Fruit fly (Drosophila melanogaster) whole organism, embryonic: Measurements from ENCODE around the gene RpS28a.

ENCODE experiments used
- Bgb ChIP-seq: fragments of 200-800 bp; sonication (Bioruptor generic); IDR thresholded peaks from 2 replicates; pipeline ENCODE4 v1.3.6; 2022; ENCODE audit warnings: missing biosample characterization, missing genetic modification characterization; ENCODE audit not compliant: partially characterized antibody
- CG10959 ChIP-seq: fragments of 200-800 bp; sonication (Bioruptor generic); IDR thresholded peaks from 2 replicates; pipeline ENCODE4 v1.3.6; 2022; ENCODE audit warnings: missing biosample characterization, missing genetic modification characterization
- CG11504 ChIP-seq: fragments of 200-800 bp; sonication (Bioruptor generic); optimal IDR thresholded peaks from 3 replicates; lab custom pipeline; 2019; ENCODE audit warnings: missing biosample characterization, mild to moderate bottlenecking, missing genetic modification characterization, moderate library complexity
- CG11560 ChIP-seq: fragments of 200-800 bp; sonication (Bioruptor generic); IDR thresholded peaks from 3 replicates; pipeline ENCODE4 v1.3.6; 2022; ENCODE audit warnings: missing biosample characterization, missing genetic modification characterization
- CG12942 ChIP-seq: fragments of 200-800 bp; sonication (Bioruptor generic); optimal IDR thresholded peaks from 3 replicates; lab custom pipeline; 2016; ENCODE audit warnings: missing biosample characterization, missing genetic modification characterization
- CG17568 ChIP-seq: fragments of 200-800 bp; sonication (Bioruptor generic); optimal IDR thresholded peaks from 2 replicates; lab custom pipeline; 2018; ENCODE audit warnings: missing biosample characterization, mild to moderate bottlenecking, missing genetic modification characterization, moderate library complexity
- CG18011 ChIP-seq: fragments of 200-800 bp; sonication (Bioruptor generic); optimal IDR thresholded peaks from 2 replicates; lab custom pipeline; 2017; ENCODE audit warnings: missing biosample characterization, missing genetic modification characterization, mild to moderate bottlenecking, moderate library complexity, missing genotype
- CG2120 ChIP-seq: fragments of 200-800 bp; sonication (Bioruptor generic); optimal IDR thresholded peaks from 3 replicates; lab custom pipeline; 2016; ENCODE audit warnings: missing biosample characterization, missing genetic modification characterization
- CG31441 ChIP-seq: fragments of 200-800 bp; sonication (Bioruptor generic); IDR thresholded peaks from 2 replicates; pipeline ENCODE4 v1.3.6; 2022; ENCODE audit warnings: missing biosample characterization, missing genetic modification characterization
- CG3407 ChIP-seq: fragments of 200-800 bp; sonication (Bioruptor generic); optimal IDR thresholded peaks from 2 replicates; lab custom pipeline; 2018; ENCODE audit warnings: missing biosample characterization, mild to moderate bottlenecking, missing genetic modification characterization
- CG43689 ChIP-seq: fragments of 200-800 bp; sonication (Bioruptor generic); IDR thresholded peaks from 2 replicates; pipeline ENCODE4 v1.3.6; 2022; ENCODE audit warnings: missing biosample characterization, missing genetic modification characterization
- CG4820 ChIP-seq: fragments of 200-800 bp; sonication (Bioruptor generic); optimal IDR thresholded peaks from 3 replicates; lab custom pipeline; 2016; ENCODE audit warnings: missing biosample characterization, missing genetic modification characterization
- CG5245 ChIP-seq: fragments of 200-800 bp; sonication (Bioruptor generic); optimal IDR thresholded peaks from 3 replicates; lab custom pipeline; 2016; ENCODE audit warnings: missing biosample characterization, missing genetic modification characterization
- CG6854 ChIP-seq: fragments of 200-800 bp; sonication (Bioruptor generic); optimal IDR thresholded peaks from 3 replicates; lab custom pipeline; 2017; ENCODE audit warnings: missing biosample characterization, mild to moderate bottlenecking, missing genetic modification characterization
- CG8924 ChIP-seq: fragments of 200-800 bp; optimal IDR thresholded peaks from 3 replicates; lab custom pipeline; 2019; ENCODE audit warnings: missing biosample characterization, mild to moderate bottlenecking, missing genetic modification characterization, moderate library complexity
- CG8944 ChIP-seq: fragments of 200-800 bp; sonication (Bioruptor generic); optimal IDR thresholded peaks from 3 replicates; lab custom pipeline; 2016; ENCODE audit warnings: missing biosample characterization, missing genetic modification characterization
- CG9932 ChIP-seq: fragments of 200-800 bp; sonication (Bioruptor generic); IDR thresholded peaks from 2 replicates; pipeline ENCODE4 v1.3.6; 2022; ENCODE audit warnings: missing biosample characterization, missing genetic modification characterization
- D19A ChIP-seq: fragments of 200-800 bp; optimal IDR thresholded peaks from 3 replicates; lab custom pipeline; 2019; ENCODE audit warnings: missing biosample characterization, mild to moderate bottlenecking, missing genetic modification characterization, moderate library complexity
- HLH4C ChIP-seq: fragments of 200-800 bp; sonication (Bioruptor generic); IDR thresholded peaks from 3 replicates; pipeline ENCODE4 v1.3.6; 2022; ENCODE audit warnings: missing biosample characterization, missing genetic modification characterization; ENCODE audit not compliant: partially characterized antibody
- Hand ChIP-seq: fragments of 200-800 bp; sonication (Bioruptor generic); optimal IDR thresholded peaks from 2 replicates; lab custom pipeline; 2017; ENCODE audit warnings: mild to moderate bottlenecking, missing biosample characterization, missing genetic modification reagents, missing genetic modification characterization
- Hmr ChIP-seq: fragments of 200-800 bp; sonication (Bioruptor generic); optimal IDR thresholded peaks from 3 replicates; lab custom pipeline; 2017; ENCODE audit warnings: mild to moderate bottlenecking, missing biosample characterization, missing genetic modification reagents, missing genetic modification characterization
- Lhr ChIP-seq: fragments of 200-800 bp; sonication (Bioruptor generic); optimal IDR thresholded peaks from 3 replicates; lab custom pipeline; 2017; ENCODE audit warnings: mild to moderate bottlenecking, missing biosample characterization, missing genetic modification reagents, missing genetic modification characterization
- Myb ChIP-seq: fragments of 200-800 bp; sonication (Bioruptor generic); optimal IDR thresholded peaks from 2 replicates; lab custom pipeline; 2016; ENCODE audit warnings: missing biosample characterization, missing genetic modification characterization
- NfI ChIP-seq: fragments of 200-800 bp; sonication (Bioruptor generic); optimal IDR thresholded peaks from 3 replicates; lab custom pipeline; 2018; ENCODE audit warnings: missing biosample characterization, mild to moderate bottlenecking, missing genetic modification characterization, moderate library complexity
- Oli ChIP-seq: fragments of 200-800 bp; sonication (Bioruptor generic); optimal IDR thresholded peaks from 2 replicates; lab custom pipeline; 2018; ENCODE audit warnings: missing biosample characterization, mild to moderate bottlenecking, missing genetic modification characterization, moderate library complexity
- Poxn ChIP-seq: fragments of 200-800 bp; sonication (Bioruptor generic); IDR thresholded peaks from 2 replicates; pipeline ENCODE4 v1.3.6; 2022; ENCODE audit warnings: missing biosample characterization, missing genetic modification characterization
- Ptx1 ChIP-seq: fragments of 200-800 bp; sonication (Bioruptor generic); IDR thresholded peaks from 2 replicates; pipeline ENCODE4 v1.3.6; 2022; ENCODE audit warnings: missing biosample characterization, missing genetic modification characterization
- Sox102F ChIP-seq: fragments of 200-800 bp; sonication (Bioruptor generic); optimal IDR thresholded peaks from 2 replicates; lab custom pipeline; 2018; ENCODE audit warnings: missing biosample characterization, mild to moderate bottlenecking, missing genetic modification characterization, moderate library complexity
- Vsx1 ChIP-seq: fragments of 200-800 bp; sonication (Bioruptor generic); optimal IDR thresholded peaks from 2 replicates; lab custom pipeline; 2017; ENCODE audit warnings: missing biosample characterization, mild to moderate bottlenecking, missing genetic modification characterization, missing genetic modification reagents
- Xbp1 ChIP-seq: fragments of 200-800 bp; sonication (Bioruptor generic); optimal IDR thresholded peaks from 3 replicates; lab custom pipeline; 2016; ENCODE audit warnings: missing biosample characterization, mild to moderate bottlenecking, missing genetic modification characterization
- bigmax ChIP-seq: fragments of 200-800 bp; sonication (Bioruptor generic); optimal IDR thresholded peaks from 2 replicates; lab custom pipeline; 2018; ENCODE audit warnings: missing biosample characterization, mild to moderate bottlenecking, missing genetic modification characterization
- br ChIP-seq: fragments of >200 bp; optimal IDR thresholded peaks from 2 replicates; lab custom pipeline; 2017
- btn ChIP-seq: fragments of 200-800 bp; sonication (Bioruptor generic); optimal IDR thresholded peaks from 2 replicates; lab custom pipeline; 2016; ENCODE audit warnings: missing biosample characterization, missing genetic modification characterization
- chinmo ChIP-seq: fragments of 200-800 bp; sonication (Bioruptor generic); IDR thresholded peaks from 4 replicates; pipeline ENCODE4 v1.3.6; 2022; ENCODE audit warnings: missing biosample characterization, missing genetic modification characterization; ENCODE audit not compliant: partially characterized antibody
- chm ChIP-seq: fragments of 200-800 bp; sonication (Bioruptor generic); IDR thresholded peaks from 2 replicates; pipeline ENCODE4 v1.3.6; 2022; ENCODE audit warnings: missing biosample characterization, missing genetic modification characterization
- ftz-f1 ChIP-seq: fragments of 200-800 bp; sonication (Bioruptor generic); optimal IDR thresholded peaks from 2 replicates; lab custom pipeline; 2016; ENCODE audit warnings: missing biosample characterization, missing genetic modification characterization
- hbn ChIP-seq: fragments of 200-800 bp; sonication (Bioruptor generic); IDR thresholded peaks from 2 replicates; pipeline ENCODE4 v1.3.6; 2022; ENCODE audit warnings: missing biosample characterization, missing genetic modification characterization; ENCODE audit not compliant: partially characterized antibody
- hkb ChIP-seq, 2 experiments: fragments of 200-800 bp in 1 of 2; fragments of >200 bp in 1 of 2; sonication (Bioruptor generic) in 1 of 2; IDR thresholded peaks in 1 of 2; optimal IDR thresholded peaks in 1 of 2; 2 replicates each; pipeline versions ENCODE4 v1.3.6 to Lab custom; 2017 to 2022; ENCODE audit warnings: missing biosample characterization in 1 of 2, missing genetic modification characterization in 1 of 2
- kah ChIP-seq: fragments of 200-800 bp; sonication (Bioruptor generic); optimal IDR thresholded peaks from 2 replicates; lab custom pipeline; 2018; ENCODE audit warnings: missing biosample characterization, mild to moderate bottlenecking, missing genetic modification characterization
- ken ChIP-seq: fragments of 200-800 bp; sonication (Bioruptor generic); IDR thresholded peaks from 3 replicates; pipeline ENCODE4 v1.3.6; 2022; ENCODE audit warnings: missing biosample characterization, missing genetic modification characterization
- mld ChIP-seq: fragments of 200-800 bp; sonication (Bioruptor generic); IDR thresholded peaks from 3 replicates; pipeline ENCODE4 v1.3.6; 2022; ENCODE audit warnings: missing biosample characterization, missing genetic modification characterization; ENCODE audit not compliant: partially characterized antibody
- nom ChIP-seq: fragments of 200-800 bp; sonication (Bioruptor generic); optimal IDR thresholded peaks from 2 replicates; lab custom pipeline; 2017; ENCODE audit warnings: missing biosample characterization, missing genetic modification characterization, mild to moderate bottlenecking, moderate library complexity, missing genetic modification reagents
- pros ChIP-seq: fragments of 200-800 bp; sonication (Bioruptor generic); optimal IDR thresholded peaks from 3 replicates; lab custom pipeline; 2019; ENCODE audit warnings: missing biosample characterization, mild to moderate bottlenecking, missing genetic modification characterization, moderate library complexity
- repo ChIP-seq: fragments of 200-800 bp; sonication (Bioruptor generic); optimal IDR thresholded peaks from 2 replicates; lab custom pipeline; 2016; ENCODE audit warnings: missing biosample characterization, missing genetic modification characterization
- sens ChIP-seq: fragments of 200-800 bp; sonication (Bioruptor generic); peaks from one replicate; lab custom pipeline; 2016; ENCODE audit warnings: missing biosample characterization, missing genetic modification characterization
- seq ChIP-seq: fragments of 200-800 bp; sonication (Bioruptor generic); IDR thresholded peaks from 2 replicates; pipeline ENCODE4 v1.3.6; 2022; ENCODE audit warnings: missing biosample characterization, missing genetic modification characterization
- stc ChIP-seq: fragments of 200-800 bp; sonication (Bioruptor generic); IDR thresholded peaks from 2 replicates; pipeline ENCODE4 v1.3.6; 2022; ENCODE audit warnings: missing biosample characterization, missing genetic modification characterization
- tio ChIP-seq: fragments of 200-800 bp; sonication (Bioruptor generic); optimal IDR thresholded peaks from 2 replicates; lab custom pipeline; 2017; ENCODE audit warnings: missing biosample characterization, missing genetic modification characterization, inconsistent platforms
- trem ChIP-seq: fragments of 200-800 bp; optimal IDR thresholded peaks from 3 replicates; lab custom pipeline; 2019; ENCODE audit warnings: missing biosample characterization, mild to moderate bottlenecking, missing genetic modification characterization, moderate library complexity
- tx ChIP-seq: fragments of 200-800 bp; sonication (Bioruptor generic); optimal IDR thresholded peaks from 2 replicates; lab custom pipeline; 2016; ENCODE audit warnings: missing biosample characterization, missing genetic modification characterization
- vfl ChIP-seq: fragments of 200-800 bp; sonication (Bioruptor generic); optimal IDR thresholded peaks from 2 replicates; lab custom pipeline; 2016; ENCODE audit warnings: missing biosample characterization, missing genetic modification characterization

RpS28a gene

dm6 chr3R:30004648-30005047, 17.8 kb downstream of the RpS28a start, which contains the start of the genes Nlp and Nph (continued):
- no peak for TF ChIP-seq repo (GFP tag; lab: Kevin White, UChicago)
- no peak for TF ChIP-seq Hand (GFP tag; lab: Kevin White, UChicago)
- no peak for TF ChIP-seq Vsx1 (GFP tag; lab: Kevin White, UChicago)
- TF ChIP-seq Myb (GFP tag; lab: Kevin White, UChicago), result peak; percentile 26
- TF ChIP-seq CG11504 (tag; lab: Kevin White, UChicago), result no peak
- TF ChIP-seq CG10959 (GFP tag; lab: Robert Waterston, UW), result no peak
- TF ChIP-seq CG18011, result peak; percentile 30
- peak; percentile 45 for TF ChIP-seq CG2120 (GFP tag; lab: Kevin White, UChicago)
- TF ChIP-seq D19A (tag; lab: Kevin White, UChicago), result no peak
- peak; percentile 88 for TF ChIP-seq hbn (GFP tag; lab: Robert Waterston, UW)
- no peak for TF ChIP-seq bigmax (GFP tag; lab: Kevin White, UChicago)
- no peak for TF ChIP-seq Sox102F
- TF ChIP-seq hkb (optimal IDR thresholded peaks at IDR 0.05; lab: Kevin White, UChicago), result no peak
- TF ChIP-seq hkb (GFP tag; IDR thresholded peaks at IDR 0.05; lab: Robert Waterston, UW), result peak; percentile 48; the same call in 1 of the 2 replicates
- peak; percentile 74; the same call in 1 of the 4 replicates for TF ChIP-seq chinmo (GFP tag; lab: Robert Waterston, UW)
- no peak for TF ChIP-seq CG3407 (GFP tag; lab: Kevin White, UChicago)
- no peak for TF ChIP-seq seq
- TF ChIP-seq tx (GFP tag; lab: Kevin White, UChicago), result no peak
- peak; percentile 75 for TF ChIP-seq kah
- peak; percentile 43 for TF ChIP-seq CG8924
- TF ChIP-seq CG43689, result no peak
- no peak for TF ChIP-seq tio (GFP tag; lab: Kevin White, UChicago)
- TF ChIP-seq ftz-f1 (GFP tag; lab: Kevin White, UChicago), result no peak
- TF ChIP-seq Ptx1 (GFP tag; lab: Robert Waterston, UW), result no peak
- TF ChIP-seq ken, result no peak
- peak; percentile 89 for TF ChIP-seq HLH4C (GFP tag; lab: Robert Waterston, UW)
- TF ChIP-seq chm (GFP tag; lab: Robert Waterston, UW), result no peak
- TF ChIP-seq stc (GFP tag; lab: Robert Waterston, UW), result no peak
- TF ChIP-seq CG8944 (GFP tag; lab: Kevin White, UChicago), result no peak
- TF ChIP-seq nom (GFP tag; lab: Kevin White, UChicago), result no peak
- no peak for TF ChIP-seq CG6854 (GFP tag; lab: Kevin White, UChicago)
- no peak for TF ChIP-seq CG12942 (GFP tag; lab: Kevin White, UChicago)
- no peak for TF ChIP-seq vfl
- TF ChIP-seq NfI (GFP tag; lab: Kevin White, UChicago), result no peak
- peak; percentile 80 for TF ChIP-seq sens (GFP tag; lab: Kevin White, UChicago)
- no peak for TF ChIP-seq CG31441 (GFP tag; lab: Robert Waterston, UW)
- TF ChIP-seq Lhr, result no peak
- peak; percentile 54 for TF ChIP-seq CG9932
- no peak for TF ChIP-seq br (lab: Kevin White, UChicago)
- no peak for TF ChIP-seq Poxn (GFP tag; lab: Robert Waterston, UW)
- no peak for TF ChIP-seq CG17568 (GFP tag; lab: Kevin White, UChicago)
- TF ChIP-seq btn (GFP tag; lab: Kevin White, UChicago), result no peak
- no peak for TF ChIP-seq Hmr
- TF ChIP-seq trem (tag; lab: Kevin White, UChicago), result peak; percentile 90
- peak; percentile 93 for TF ChIP-seq CG11560 (tag; lab: Robert Waterston, UW)
- no peak for TF ChIP-seq CG5245 (GFP tag; lab: Kevin White, UChicago)
- peak; percentile 84 for TF ChIP-seq Bgb (GFP tag; lab: Robert Waterston, UW)
- TF ChIP-seq Xbp1 (GFP tag; lab: Kevin White, UChicago), result peak; percentile 35
- TF ChIP-seq pros (GFP tag; lab: Kevin White, UChicago), result no peak
- no peak for TF ChIP-seq CG4820 (GFP tag; lab: Kevin White, UChicago)
- TF ChIP-seq Oli, result no peak
- TF ChIP-seq mld (GFP tag; lab: Robert Waterston, UW), result peak; percentile 56; the same call in 1 of the 3 replicates
